Worm (Caenorhabditis elegans) whole organism, young adult: ENCODE measurements around the gene ZC302.3.

Experiments used
- B0035.1 ChIP-seq: sonication (generic microtip); optimal IDR thresholded peaks from 2 replicates; lab custom pipeline; 2016; ENCODE audit warnings: missing genetic modification characterization, mild to moderate bottlenecking, missing compliant biosample characterization, missing genotype, missing genetic modification reagents
- B0336.3 ChIP-seq: fragments of 200-800 bp; sonication (Bioruptor generic); IDR thresholded peaks from 2 replicates; pipeline ENCODE4 v1.3.6; 2022; ENCODE audit warnings: missing genetic modification characterization, missing compliant biosample characterization
- C17E4.6 ChIP-seq: fragments of 200-800 bp; sonication (Bioruptor generic); IDR thresholded peaks from 2 replicates; pipeline ENCODE4 v1.3.6; 2022; ENCODE audit warnings: missing genetic modification reagents, missing genetic modification characterization, missing compliant biosample characterization
- F23B12.7 ChIP-seq: sonication (generic microtip); optimal IDR thresholded peaks from 2 replicates; lab custom pipeline; 2017; ENCODE audit warnings: missing genetic modification characterization, mild to moderate bottlenecking, missing compliant biosample characterization, antibody characterized with exemption, moderate library complexity; ENCODE audit not compliant: insufficient read depth
- F55B11.4 ChIP-seq: sonication (generic microtip); optimal IDR thresholded peaks from 2 replicates; lab custom pipeline; 2016; ENCODE audit warnings: missing compliant biosample characterization, missing genetic modification characterization, borderline replicate concordance; ENCODE audit not compliant: insufficient read depth
- F57C9.4 ChIP-seq: sonication (generic microtip); optimal IDR thresholded peaks from 2 replicates; lab custom pipeline; 2017; ENCODE audit warnings: mild to moderate bottlenecking, missing genetic modification characterization, missing compliant biosample characterization
- T26A5.8 ChIP-seq: sonication (generic microtip); optimal IDR thresholded peaks from 2 replicates; lab custom pipeline; 2016; ENCODE audit warnings: missing genetic modification characterization, missing compliant biosample characterization
- Y53G8AR.9 ChIP-seq: fragments of 200-800 bp; sonication (Bioruptor generic); conservative IDR thresholded peaks from 2 replicates; pipeline ENCODE4 v1.3.6; 2022; ENCODE audit warnings: missing genetic modification reagents, missing genetic modification characterization, missing compliant biosample characterization
- ZK185.1 ChIP-seq: sonication (generic microtip); optimal IDR thresholded peaks from 2 replicates; lab custom pipeline; 2016; ENCODE audit warnings: mild to moderate bottlenecking, missing genetic modification characterization, missing compliant biosample characterization; ENCODE audit not compliant: poor library complexity, severe bottlenecking
- aptf-3 ChIP-seq: fragments of 200-800 bp; sonication (Bioruptor generic); IDR thresholded peaks from 2 replicates; pipeline ENCODE4 v1.3.6; 2022; ENCODE audit warnings: missing genetic modification characterization, missing compliant biosample characterization
- athp-1 ChIP-seq: sonication (generic microtip); optimal IDR thresholded peaks from 2 replicates; lab custom pipeline; 2017; ENCODE audit warnings: mild to moderate bottlenecking, missing genetic modification characterization, missing compliant biosample characterization
- attf-6 ChIP-seq: fragments of 200-800 bp; sonication (Bioruptor generic); IDR thresholded peaks from 2 replicates; pipeline ENCODE4 v1.3.6; 2022; ENCODE audit warnings: missing genetic modification reagents, missing genetic modification characterization, missing compliant biosample characterization
- cebp-1 ChIP-seq, 2 experiments: fragments of 200-800 bp in 1 of 2; sonication (Bioruptor generic) in 1 of 2; sonication (generic microtip) in 1 of 2; IDR thresholded peaks in 1 of 2; optimal IDR thresholded peaks in 1 of 2; 2 replicates each; pipeline versions ENCODE4 v1.3.6 to Lab custom; 2017 to 2022; ENCODE audit warnings: missing compliant biosample characterization in 2 of 2, missing genetic modification characterization in 2 of 2, mild to moderate bottlenecking in 1 of 2, missing genetic modification reagents in 1 of 2, moderate library complexity in 1 of 2
- ceh-27 ChIP-seq: fragments of 200-800 bp; sonication (Bioruptor generic); optimal IDR thresholded peaks from 2 replicates; lab custom pipeline; 2018; ENCODE audit warnings: mild to moderate bottlenecking, missing genetic modification characterization, moderate library complexity, missing compliant biosample characterization
- ceh-79 ChIP-seq: sonication (generic microtip); optimal IDR thresholded peaks from 2 replicates; lab custom pipeline; 2017; ENCODE audit warnings: mild to moderate bottlenecking, missing genetic modification characterization, missing compliant biosample characterization
- ceh-91 ChIP-seq: fragments of 200-800 bp; sonication (Bioruptor generic); IDR thresholded peaks from 2 replicates; pipeline ENCODE4 v1.3.6; 2022; ENCODE audit warnings: missing genetic modification reagents, missing genetic modification characterization, missing compliant biosample characterization
- chd-7 ChIP-seq: sonication (generic microtip); optimal IDR thresholded peaks from 2 replicates; lab custom pipeline; 2016; ENCODE audit warnings: mild to moderate bottlenecking, missing genetic modification characterization, moderate library complexity, missing compliant biosample characterization
- die-1 ChIP-seq: sonication (generic microtip); optimal IDR thresholded peaks from 2 replicates; lab custom pipeline; 2016; ENCODE audit warnings: missing genotype, mild to moderate bottlenecking, missing genetic modification characterization, missing compliant biosample characterization
- efl-1 ChIP-seq: fragments of 150-350 bp; optimal IDR thresholded peaks from 2 replicates; lab custom pipeline; 2014; ENCODE audit warnings: missing biosample characterization, missing genetic modification reagents, missing genetic modification characterization
- egl-44 ChIP-seq: fragments of 200-800 bp; sonication (Bioruptor generic); IDR thresholded peaks from 2 replicates; pipeline ENCODE4 v1.3.6; 2022; ENCODE audit warnings: missing genetic modification reagents, missing genetic modification characterization, missing compliant biosample characterization
- ets-4 ChIP-seq: fragments of 200-800 bp; sonication (Bioruptor generic); optimal IDR thresholded peaks from 2 replicates; lab custom pipeline; 2018; ENCODE audit warnings: mild to moderate bottlenecking, missing genetic modification characterization, missing compliant biosample characterization
- hlh-12 ChIP-seq: sonication (generic microtip); optimal IDR thresholded peaks from 2 replicates; lab custom pipeline; 2016; ENCODE audit warnings: missing genetic modification characterization, missing compliant biosample characterization
- hmg-1.2 ChIP-seq: fragments of 200-800 bp; sonication (Bioruptor generic); IDR thresholded peaks from 2 replicates; pipeline ENCODE4 v1.3.6; 2022; ENCODE audit warnings: missing genetic modification reagents, missing genetic modification characterization, missing compliant biosample characterization
- hrde-1 ChIP-seq: sonication (generic microtip); optimal IDR thresholded peaks from 2 replicates; lab custom pipeline; 2016; ENCODE audit warnings: missing genetic modification characterization, mild to moderate bottlenecking, missing compliant biosample characterization, moderate library complexity, missing genotype, missing genetic modification reagents, borderline replicate concordance
- madf-10 ChIP-seq: sonication (generic microtip); optimal IDR thresholded peaks from 2 replicates; lab custom pipeline; 2016; ENCODE audit warnings: mild to moderate bottlenecking, missing genetic modification characterization, missing compliant biosample characterization
- madf-3 ChIP-seq: fragments of 200-800 bp; sonication (Bioruptor generic); IDR thresholded peaks from 2 replicates; pipeline ENCODE4 v1.3.6; 2022; ENCODE audit warnings: missing genetic modification reagents, missing genetic modification characterization, missing compliant biosample characterization
- mel-28 ChIP-seq: sonication (generic microtip); optimal IDR thresholded peaks from 2 replicates; lab custom pipeline; 2016; ENCODE audit warnings: borderline replicate concordance, mild to moderate bottlenecking, missing genetic modification characterization, missing compliant biosample characterization
- mes-4 ChIP-seq: sonication (generic microtip); optimal IDR thresholded peaks from 2 replicates; lab custom pipeline; 2016; ENCODE audit warnings: missing genotype, missing genetic modification characterization, missing compliant biosample characterization
- nfya-2 ChIP-seq: fragments of 200-800 bp; sonication (Bioruptor generic); IDR thresholded peaks from 2 replicates; pipeline ENCODE4 v1.3.6; 2022; ENCODE audit warnings: missing genetic modification reagents, missing genetic modification characterization, missing compliant biosample characterization
- nhr-27 ChIP-seq: fragments of 200-800 bp; sonication (Bioruptor generic); optimal IDR thresholded peaks from 2 replicates; lab custom pipeline; 2018; ENCODE audit warnings: mild to moderate bottlenecking, missing genetic modification characterization, moderate library complexity, missing compliant biosample characterization
- nhr-80 ChIP-seq: sonication (generic microtip); optimal IDR thresholded peaks from 2 replicates; lab custom pipeline; 2016; ENCODE audit warnings: missing genetic modification characterization, missing compliant biosample characterization
- nhr-90 ChIP-seq: sonication (generic microtip); optimal IDR thresholded peaks from 2 replicates; lab custom pipeline; 2016; ENCODE audit warnings: missing genotype, mild to moderate bottlenecking, missing genetic modification characterization, missing compliant biosample characterization
- snpc-1.3 ChIP-seq: sonication (generic microtip); optimal IDR thresholded peaks from 2 replicates; lab custom pipeline; 2017; ENCODE audit warnings: missing genetic modification characterization, mild to moderate bottlenecking, missing compliant biosample characterization, antibody characterized with exemption, moderate library complexity, missing genotype, missing genetic modification reagents; ENCODE audit not compliant: insufficient read depth
- unc-62 ChIP-seq: fragments of 150-350 bp; optimal IDR thresholded peaks from 2 replicates; lab custom pipeline; 2014; ENCODE audit warnings: missing biosample characterization, missing genetic modification reagents, missing genetic modification characterization
- ztf-3 ChIP-seq: fragments of 200-800 bp; sonication (Bioruptor generic); optimal IDR thresholded peaks from 2 replicates; lab custom pipeline; 2018; ENCODE audit warnings: mild to moderate bottlenecking, missing genetic modification characterization, missing compliant biosample characterization
- ztf-6 ChIP-seq: fragments of 200-800 bp; sonication (Bioruptor generic); IDR thresholded peaks from 2 replicates; pipeline ENCODE4 v1.3.6; 2022; ENCODE audit warnings: missing genetic modification reagents, missing genetic modification characterization, missing compliant biosample characterization

ZC302.3 gene

ce11 chrV:10754050-10754449, 12.8 kb upstream of the ZC302.3 start, which contains the start of gene F28H7.7:
Gene F28H7.7 (minus strand): TSS chrV:10754150.
- no peak for TF ChIP-seq ceh-91 (GFP tag; lab: Robert Waterston, UW)
- no peak for TF ChIP-seq snpc-1.3 (tag; lab: Kevin White, UChicago)
- no peak for TF ChIP-seq nfya-2
- TF ChIP-seq B0035.1 (tag; lab: Kevin White, UChicago) = no peak
- TF ChIP-seq chd-7 = no peak
- TF ChIP-seq unc-62 = no peak
- no peak for TF ChIP-seq ztf-3 (GFP tag; lab: Kevin White, UChicago)
- no peak for TF ChIP-seq ceh-27 (GFP tag; lab: Kevin White, UChicago)
- TF ChIP-seq Y53G8AR.9 (GFP tag; lab: Robert Waterston, UW) = no peak
- no peak for TF ChIP-seq F23B12.7 (tag; lab: Kevin White, UChicago)
- no peak for TF ChIP-seq hlh-12 (tag; lab: Kevin White, UChicago)
- TF ChIP-seq ZK185.1 (tag; lab: Kevin White, UChicago) = no peak
- no peak for TF ChIP-seq nhr-90
- no peak for TF ChIP-seq hmg-1.2
- TF ChIP-seq efl-1 (GFP tag; lab: Kevin White, UChicago) = no peak
- no peak for TF ChIP-seq attf-6 (GFP tag; lab: Robert Waterston, UW)
- no peak for TF ChIP-seq T26A5.8 (tag; lab: Kevin White, UChicago)
- TF ChIP-seq athp-1 = no peak

- TF ChIP-seq C17E4.6 (GFP tag; lab: Robert Waterston, UW) (no peak), nhr-80 (tag; lab: Kevin White, UChicago) (peak; percentile 90)
- TF ChIP-seq, all 124 proteins: peak for 1
These were observed 9.4 kb upstream of the ZC302.3 start, which contains the start of gene F28H7.3 for ce11 chrV:10750630-10751029. Gene F28H7.3 (minus strand): TSS chrV:10750788.

- TF ChIP-seq egl-44 (GFP tag; lab: Robert Waterston, UW) = no peak
- no peak for TF ChIP-seq aptf-3 (GFP tag; lab: Robert Waterston, UW)
- no peak for TF ChIP-seq cebp-1 (GFP tag; IDR thresholded peaks at IDR 0.05; lab: Robert Waterston, UW)
- no peak for TF ChIP-seq cebp-1 (tag; optimal IDR thresholded peaks at IDR 0.05; lab: Kevin White, UChicago)
- no peak for TF ChIP-seq hrde-1
These were observed 6.2 kb upstream of the ZC302.3 start, which contains the start of the genes selt-1.2 and F28H7.2 for ce11 chrV:10747263-10747951. Gene selt-1.2 (minus strand): TSS chrV:10747363. Gene F28H7.2 (plus strand): TSS chrV:10747901.

- TF ChIP-seq F55B11.4 (tag; lab: Kevin White, UChicago) = no peak
- no peak for TF ChIP-seq die-1 (tag; lab: Kevin White, UChicago)
- no peak for TF ChIP-seq mel-28 (tag; lab: Kevin White, UChicago)
- TF ChIP-seq ceh-79 (tag; lab: Kevin White, UChicago) = no peak
- TF ChIP-seq madf-10 (tag; lab: Kevin White, UChicago) = no peak
- TF ChIP-seq C17E4.6 (GFP tag; lab: Robert Waterston, UW) = no peak
- no peak for TF ChIP-seq madf-3
- TF ChIP-seq ztf-6 (GFP tag; lab: Robert Waterston, UW) = no peak
- no peak for TF ChIP-seq athp-1
- TF ChIP-seq mes-4 = no peak
- TF ChIP-seq nhr-27 (tag; lab: Kevin White, UChicago) = no peak
- no peak for TF ChIP-seq ceh-91 (GFP tag; lab: Robert Waterston, UW)
- TF ChIP-seq B0336.3 (GFP tag; lab: Robert Waterston, UW) = no peak
- TF ChIP-seq hrde-1 = no peak
- TF ChIP-seq F57C9.4 = no peak
- TF ChIP-seq ets-4 (GFP tag; lab: Kevin White, UChicago) = no peak
These were observed 3.8 kb upstream of the ZC302.3 start, which contains the start of gene srj-21 for ce11 chrV:10745034-10745433. Gene srj-21 (plus strand): TSS chrV:10745334.
